Worm (Caenorhabditis elegans) whole organism, early embryonic: ENCODE data around the gene kqt-2.

Experiments used
- B0310.2 ChIP-seq: sonication (generic microtip); optimal IDR thresholded peaks from 2 replicates; lab custom pipeline; 2016; ENCODE audit warnings: mild to moderate bottlenecking, missing genetic modification characterization, missing compliant biosample characterization
- ama-1 ChIP-seq: fragments of 150-350 bp; optimal IDR thresholded peaks from 2 replicates; lab custom pipeline; 2014
- ceh-13 ChIP-seq: fragments of 200-800 bp; sonication (Bioruptor generic); optimal IDR thresholded peaks from 2 replicates; lab custom pipeline; 2018; ENCODE audit warnings: mild to moderate bottlenecking, missing genetic modification characterization, missing compliant biosample characterization
- ets-7 ChIP-seq: sonication (generic microtip); optimal IDR thresholded peaks from 2 replicates; lab custom pipeline; 2016; ENCODE audit warnings: missing genotype, missing genetic modification characterization, missing compliant biosample characterization
- flt-1 ChIP-seq: fragments of 200-800 bp; sonication (Bioruptor generic); IDR thresholded peaks from 2 replicates; pipeline ENCODE4 v1.3.6; 2022; ENCODE audit warnings: missing genetic modification characterization, missing compliant biosample characterization
- hmbx-1 ChIP-seq: sonication (generic microtip); optimal IDR thresholded peaks from 2 replicates; lab custom pipeline; 2016; ENCODE audit warnings: mild to moderate bottlenecking, missing genetic modification characterization, missing compliant biosample characterization
- hmg-4 ChIP-seq: fragments of 200-800 bp; sonication (Bioruptor generic); optimal IDR thresholded peaks from 2 replicates; lab custom pipeline; 2018; ENCODE audit warnings: mild to moderate bottlenecking, missing genetic modification characterization, missing compliant biosample characterization
- tbx-11 ChIP-seq: fragments of 200-800 bp; sonication (Bioruptor generic); IDR thresholded peaks from 2 replicates; pipeline ENCODE4 v1.3.6; 2022; ENCODE audit warnings: missing genetic modification characterization, missing compliant biosample characterization
- tbx-37 ChIP-seq: fragments of 200-800 bp; sonication (Bioruptor generic); conservative IDR thresholded peaks from 2 replicates; pipeline ENCODE4 v1.3.6; 2022; ENCODE audit warnings: missing genetic modification reagents, missing genetic modification characterization, missing compliant biosample characterization
- tra-4 ChIP-seq: sonication (generic microtip); optimal IDR thresholded peaks from 2 replicates; lab custom pipeline; 2017; ENCODE audit warnings: missing genetic modification characterization, missing compliant biosample characterization

DNA sequence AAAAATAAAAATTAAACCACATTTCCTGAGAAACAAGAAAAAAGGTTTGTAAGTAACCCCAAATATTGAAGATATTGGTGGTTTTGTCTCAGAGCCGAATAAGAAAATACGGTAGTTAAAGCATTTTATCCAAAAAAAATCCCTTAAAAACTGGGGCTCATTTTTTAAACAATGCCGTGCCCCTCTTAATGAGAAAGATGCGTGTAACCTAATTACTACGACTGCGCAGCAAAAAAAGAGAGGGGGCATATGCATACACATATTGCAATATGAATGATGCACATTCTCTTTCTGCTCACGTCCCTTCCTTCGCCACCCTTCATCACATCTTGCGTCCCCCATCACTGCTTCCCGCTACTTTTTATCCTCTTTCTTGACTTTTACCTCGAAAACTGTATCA lies 21.9 kb upstream of the kqt-2 start:
- no peak for TF ChIP-seq ama-1 (lab: Kevin White, UChicago)
- TF ChIP-seq tra-4 (tag; lab: Kevin White, UChicago) = no peak
- TF ChIP-seq ceh-13 (GFP tag; lab: Kevin White, UChicago) = no peak
- no peak for TF ChIP-seq tbx-37 (GFP tag; lab: Robert Waterston, UW)
- no peak for TF ChIP-seq hmbx-1 (tag; lab: Kevin White, UChicago)
- no peak for TF ChIP-seq ets-7 (tag; lab: Kevin White, UChicago)
- TF ChIP-seq B0310.2 (tag; lab: Kevin White, UChicago) = no peak
- TF ChIP-seq flt-1 (GFP tag; lab: Robert Waterston, UW) = no peak
- no peak for TF ChIP-seq tbx-11 (GFP tag; lab: Robert Waterston, UW)
- no peak for TF ChIP-seq hmg-4 (GFP tag; lab: Kevin White, UChicago)
